Worm (Caenorhabditis elegans) whole organism, L3 larva: ENCODE results near the gene try-3.

Experiments
- R02D3.7 ChIP-seq: fragments of 150-350 bp; optimal IDR thresholded peaks from 2 replicates; lab custom pipeline; 2014; ENCODE audit warnings: missing biosample characterization, missing genetic modification characterization
- ZK546.5 ChIP-seq: sonication (generic microtip); optimal IDR thresholded peaks from 2 replicates; lab custom pipeline; 2017; ENCODE audit warnings: missing biosample characterization, missing genetic modification characterization
- aly-2 ChIP-seq: fragments of 150-350 bp; optimal IDR thresholded peaks from 2 replicates; lab custom pipeline; 2014; ENCODE audit warnings: missing biosample characterization, missing genetic modification characterization
- ama-1 ChIP-seq: fragments of 150-350 bp; optimal IDR thresholded peaks from 2 replicates; lab custom pipeline; 2018
- ceh-16 ChIP-seq: sonication (generic microtip); optimal IDR thresholded peaks from 2 replicates; lab custom pipeline; 2017; ENCODE audit warnings: missing biosample characterization, missing genetic modification characterization
- ceh-82 ChIP-seq: fragments of 150-350 bp; optimal IDR thresholded peaks from 2 replicates; lab custom pipeline; 2014; ENCODE audit warnings: missing biosample characterization, missing genetic modification characterization
- daf-12 ChIP-seq: fragments of 150-350 bp; optimal IDR thresholded peaks from 2 replicates; lab custom pipeline; 2014; ENCODE audit warnings: missing biosample characterization, missing genetic modification reagents, missing genetic modification characterization
- egl-5 ChIP-seq: fragments of 150-350 bp; optimal IDR thresholded peaks from 2 replicates; lab custom pipeline; 2017; ENCODE audit warnings: missing biosample characterization, missing genetic modification reagents, missing genetic modification characterization, inconsistent platforms
- elt-2 ChIP-seq: sonication (generic microtip); optimal IDR thresholded peaks from 2 replicates; lab custom pipeline; 2016; ENCODE audit warnings: missing genetic modification reagents, mild to moderate bottlenecking, missing genetic modification characterization, missing compliant biosample characterization
- elt-3 ChIP-seq, 3 experiments: fragments of 150-350 bp in 1 of 3; sonication (generic microtip) in 2 of 3; optimal IDR thresholded peaks; 2 replicates in 2 of 3; 4 replicates in 1 of 3; lab custom pipeline; 2014 to 2017; ENCODE audit warnings: missing biosample characterization in 3 of 3, missing genetic modification characterization in 3 of 3
- eor-1 ChIP-seq, 2 experiments: fragments of 150-350 bp; optimal IDR thresholded peaks; 2 replicates each; lab custom pipeline; 2014 to 2018; ENCODE audit warnings: missing biosample characterization in 2 of 2, missing genetic modification characterization in 2 of 2
- fkh-2 ChIP-seq: fragments of 150-350 bp; optimal IDR thresholded peaks from 2 replicates; lab custom pipeline; 2014; ENCODE audit warnings: missing biosample characterization, missing genetic modification reagents, missing genetic modification characterization
- fos-1 ChIP-seq: fragments of 150-350 bp; optimal IDR thresholded peaks from 2 replicates; lab custom pipeline; 2014; ENCODE audit warnings: missing biosample characterization, missing genetic modification characterization
- hmg-11 ChIP-seq: sonication (generic microtip); optimal IDR thresholded peaks from 2 replicates; lab custom pipeline; 2016; ENCODE audit warnings: missing genetic modification characterization, missing compliant biosample characterization
- jun-1 ChIP-seq: fragments of 150-350 bp; optimal IDR thresholded peaks from 2 replicates; lab custom pipeline; 2014; ENCODE audit warnings: missing biosample characterization, missing genetic modification reagents, missing genetic modification characterization
- lin-15B ChIP-seq: fragments of 150-350 bp; optimal IDR thresholded peaks from 2 replicates; lab custom pipeline; 2014; ENCODE audit warnings: missing biosample characterization, missing genetic modification characterization
- lin-39 ChIP-seq: fragments of 150-350 bp; optimal IDR thresholded peaks from 2 replicates; lab custom pipeline; 2018; ENCODE audit warnings: missing biosample characterization, missing genetic modification reagents, missing genetic modification characterization
- mml-1 ChIP-seq: fragments of 150-350 bp; sonication (generic microtip); optimal IDR thresholded peaks from 3 replicates; lab custom pipeline; 2014; ENCODE audit warnings: missing biosample characterization, missing genetic modification characterization
- nfya-1 ChIP-seq: sonication (generic microtip); optimal IDR thresholded peaks from 2 replicates; lab custom pipeline; 2017; ENCODE audit warnings: missing genetic modification characterization, mild to moderate bottlenecking, missing compliant biosample characterization, antibody characterized with exemption, moderate library complexity; ENCODE audit not compliant: insufficient read depth
- nhr-11 ChIP-seq: fragments of 150-350 bp; optimal IDR thresholded peaks from 2 replicates; lab custom pipeline; 2014; ENCODE audit warnings: missing biosample characterization, missing genetic modification characterization
- nhr-12 ChIP-seq: fragments of 150-350 bp; optimal IDR thresholded peaks from 2 replicates; lab custom pipeline; 2014; ENCODE audit warnings: missing biosample characterization, missing genetic modification characterization
- nhr-23 ChIP-seq: fragments of 150-350 bp; optimal IDR thresholded peaks from 2 replicates; lab custom pipeline; 2014; ENCODE audit warnings: missing biosample characterization, missing genetic modification reagents, missing genetic modification characterization
- nhr-28 ChIP-seq: fragments of 150-350 bp; optimal IDR thresholded peaks from 2 replicates; lab custom pipeline; 2014; ENCODE audit warnings: missing biosample characterization, missing genetic modification characterization
- nhr-43 ChIP-seq: sonication (generic microtip); optimal IDR thresholded peaks from 2 replicates; lab custom pipeline; 2016; ENCODE audit warnings: mild to moderate bottlenecking, missing genetic modification characterization, missing compliant biosample characterization; ENCODE audit not compliant: poor library complexity, severe bottlenecking
- nhr-76 ChIP-seq: fragments of 150-350 bp; sonication (generic microtip); optimal IDR thresholded peaks from 5 replicates; lab custom pipeline; 2014; ENCODE audit warnings: missing biosample characterization, missing genetic modification characterization
- nhr-77 ChIP-seq: fragments of 150-350 bp; optimal IDR thresholded peaks from 2 replicates; lab custom pipeline; 2014; ENCODE audit warnings: missing biosample characterization, missing genetic modification characterization
- pha-4 ChIP-seq: fragments of 150-350 bp; optimal IDR thresholded peaks from 2 replicates; lab custom pipeline; 2014; ENCODE audit warnings: missing biosample characterization, missing genetic modification reagents, missing genetic modification characterization
- pqm-1 ChIP-seq: fragments of 150-350 bp; optimal IDR thresholded peaks from 2 replicates; lab custom pipeline; 2017; ENCODE audit warnings: missing biosample characterization, missing genetic modification characterization, inconsistent platforms
- sea-2 ChIP-seq: fragments of 150-350 bp; sonication (generic microtip); optimal IDR thresholded peaks from 4 replicates; lab custom pipeline; 2014; ENCODE audit warnings: missing biosample characterization, missing genetic modification reagents, missing genetic modification characterization
- skn-1 ChIP-seq: fragments of 150-350 bp; optimal IDR thresholded peaks from 2 replicates; lab custom pipeline; 2014; ENCODE audit warnings: missing biosample characterization, missing genetic modification characterization
- snpc-4 ChIP-seq: fragments of 150-350 bp; optimal IDR thresholded peaks from 2 replicates; lab custom pipeline; 2014; ENCODE audit warnings: missing biosample characterization, missing genetic modification characterization
- tbx-2 ChIP-seq: sonication (generic microtip); optimal IDR thresholded peaks from 2 replicates; lab custom pipeline; 2016; ENCODE audit warnings: mild to moderate bottlenecking, missing genetic modification characterization, missing compliant biosample characterization
- unc-39 ChIP-seq: sonication (generic microtip); optimal IDR thresholded peaks from 4 replicates; lab custom pipeline; 2017; ENCODE audit warnings: missing biosample characterization, missing genetic modification characterization
- unc-62 ChIP-seq: fragments of 150-350 bp; sonication (generic microtip); optimal IDR thresholded peaks from 4 replicates; lab custom pipeline; 2014; ENCODE audit warnings: missing biosample characterization, missing genetic modification reagents, missing genetic modification characterization
- zag-1 ChIP-seq: fragments of 150-350 bp; optimal IDR thresholded peaks from 2 replicates; lab custom pipeline; 2014; ENCODE audit warnings: missing biosample characterization, missing genetic modification characterization
- ztf-4 ChIP-seq: fragments of 150-350 bp; optimal IDR thresholded peaks from 2 replicates; lab custom pipeline; 2014; ENCODE audit warnings: missing biosample characterization, missing genetic modification characterization

Gene try-3

DNA sequence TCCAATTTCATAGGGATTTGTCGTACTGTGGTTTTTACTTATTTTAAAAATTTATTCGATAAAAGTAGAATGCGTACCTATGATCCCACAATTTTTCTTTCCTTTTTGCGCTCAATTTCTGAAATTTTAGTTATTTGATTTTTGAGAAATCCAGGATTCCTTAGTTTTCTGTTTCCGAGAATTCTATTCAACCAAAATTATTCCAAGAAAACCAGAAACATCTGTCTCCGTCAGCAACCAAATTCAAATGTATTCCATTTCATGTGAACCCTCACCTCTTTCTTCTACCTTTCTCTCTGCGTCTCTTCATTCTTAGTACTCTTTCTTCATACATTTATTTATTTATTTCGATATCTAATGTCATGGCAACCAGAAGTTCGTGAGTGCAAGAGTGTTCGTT, 45.2 kb upstream of the try-3 start:
- TF ChIP-seq ama-1, result no peak

DNA sequence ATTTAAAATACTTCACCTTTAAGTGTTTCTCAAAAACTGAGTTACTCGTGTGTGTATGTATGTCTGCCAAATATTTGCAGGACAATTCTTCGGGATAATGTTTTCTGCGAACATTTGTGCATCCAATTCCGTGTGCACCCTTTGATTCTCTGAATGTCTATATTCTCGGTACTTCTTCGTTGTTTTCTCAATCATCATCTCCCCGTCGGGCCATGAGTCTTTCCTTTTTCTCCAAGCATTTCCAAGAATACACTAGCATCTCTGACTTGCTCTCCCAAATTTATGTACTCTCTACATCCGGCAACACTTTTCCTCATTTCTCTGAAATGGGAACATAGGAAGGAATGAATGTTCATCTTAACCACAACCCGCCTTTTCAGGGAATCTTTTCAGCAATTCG, 42.3 kb upstream of the try-3 start:
- TF ChIP-seq nhr-12 (tag; lab: Kevin White, UChicago), result no peak
- no peak for TF ChIP-seq ceh-82
- TF ChIP-seq unc-62 (GFP tag; lab: Kevin White, UChicago), result no peak
- no peak for TF ChIP-seq aly-2 (tag; lab: Kevin White, UChicago)
- peak; percentile 67 for TF ChIP-seq tbx-2 (tag; lab: Kevin White, UChicago)
- no peak for TF ChIP-seq ztf-4
- TF ChIP-seq hmg-11 (tag; lab: Kevin White, UChicago), result no peak
- TF ChIP-seq pqm-1, result no peak
- TF ChIP-seq eor-1 (tag; optimal IDR thresholded peaks at IDR 0.05; lab: Kevin White, UChicago), result no peak
- TF ChIP-seq nhr-76, result no peak
- TF ChIP-seq elt-3 (tag; optimal IDR thresholded peaks at IDR 0.05; lab: Kevin White, UChicago), result no peak
- no peak for TF ChIP-seq lin-15B (tag; lab: Kevin White, UChicago)
- no peak for TF ChIP-seq nhr-43 (tag; lab: Kevin White, UChicago)
- TF ChIP-seq jun-1 (tag; lab: Kevin White, UChicago), result no peak
- peak; percentile 13 for TF ChIP-seq snpc-4 (tag; lab: Kevin White, UChicago)
- no peak for TF ChIP-seq nhr-77 (tag; lab: Kevin White, UChicago)
- TF ChIP-seq fos-1, result no peak
- TF ChIP-seq lin-39 (tag; lab: Kevin White, UChicago), result peak; percentile 13
- TF ChIP-seq mml-1, result no peak
- TF ChIP-seq egl-5 (tag; lab: Kevin White, UChicago), result no peak
- peak; percentile 44 for TF ChIP-seq nfya-1
- no peak for TF ChIP-seq ceh-16 (tag; lab: Kevin White, UChicago)
- TF ChIP-seq nhr-23 (tag; lab: Kevin White, UChicago), result no peak
- no peak for TF ChIP-seq pha-4
- TF ChIP-seq nhr-11 (tag; lab: Kevin White, UChicago), result peak; percentile 81
- TF ChIP-seq, all 47 proteins: peak for 5

DNA sequence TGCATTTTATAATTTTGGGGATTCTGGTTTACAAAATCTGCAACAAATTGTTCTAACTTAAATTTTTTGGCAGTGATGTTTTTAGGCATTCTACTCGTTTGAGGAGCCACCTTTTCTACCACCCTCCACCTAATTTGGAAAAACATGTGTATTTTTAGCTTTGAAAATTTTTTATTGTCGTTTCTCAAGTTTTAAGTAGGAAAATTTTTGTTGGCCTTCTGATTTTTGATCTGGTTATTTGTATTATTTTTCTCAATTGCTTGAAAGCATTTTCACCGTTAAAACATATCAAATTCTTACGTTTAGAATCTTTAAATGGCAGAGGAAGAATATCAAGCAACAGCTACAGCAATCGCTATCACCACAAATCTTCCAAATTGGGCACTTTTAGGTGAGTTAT, 39.1 kb upstream of the try-3 start, which contains the start of gene C01G5.7:
Gene C01G5.7, plus strand, starts transcription at position 301 of the 400 bp plus-strand sequence.
- no peak for TF ChIP-seq zag-1 (tag; lab: Kevin White, UChicago)
- no peak for TF ChIP-seq lin-39 (tag; lab: Kevin White, UChicago)
- TF ChIP-seq nhr-77 (tag; lab: Kevin White, UChicago), result no peak
- no peak for TF ChIP-seq ama-1
- TF ChIP-seq daf-12 (tag; lab: Kevin White, UChicago), result no peak
- no peak for TF ChIP-seq unc-39 (tag; lab: Kevin White, UChicago)
- no peak for TF ChIP-seq ceh-82
- TF ChIP-seq R02D3.7, result no peak
- no peak for TF ChIP-seq hmg-11 (tag; lab: Kevin White, UChicago)
- no peak for TF ChIP-seq ztf-4
- no peak for TF ChIP-seq skn-1 (tag; lab: Kevin White, UChicago)
- no peak for TF ChIP-seq fkh-2
- no peak for TF ChIP-seq fos-1
- TF ChIP-seq ZK546.5 (tag; lab: Kevin White, UChicago), result no peak
- no peak for TF ChIP-seq egl-5 (tag; lab: Kevin White, UChicago)
- no peak for TF ChIP-seq nhr-28 (tag; lab: Kevin White, UChicago)
- TF ChIP-seq jun-1 (tag; lab: Kevin White, UChicago), result no peak
- no peak for TF ChIP-seq nhr-76

DNA sequence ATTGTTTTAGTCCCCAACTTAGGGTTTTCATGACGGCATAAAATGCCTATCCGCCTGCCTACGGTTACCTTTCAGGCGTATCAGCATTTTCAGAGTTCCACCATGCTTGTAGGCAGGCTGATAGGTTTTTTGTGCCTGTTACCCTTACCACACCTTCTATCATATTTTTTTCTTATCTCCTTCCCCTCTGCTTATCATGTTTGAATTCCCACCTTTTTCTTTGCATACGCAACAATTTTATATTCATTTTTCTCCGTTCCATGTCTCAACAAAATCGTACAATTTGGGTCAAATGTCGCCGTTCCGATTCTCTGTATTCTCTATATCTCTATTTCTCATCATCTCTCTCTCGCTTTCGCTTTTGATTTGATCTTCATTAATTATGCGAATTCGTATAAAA, 37.4 kb upstream of the try-3 start, which contains the start of gene C01G5.9:
Gene C01G5.9, plus strand, starts transcription at position 301 of the 400 bp plus-strand sequence.
- TF ChIP-seq unc-39 (tag; lab: Kevin White, UChicago), result no peak
- no peak for TF ChIP-seq snpc-4 (tag; lab: Kevin White, UChicago)
- TF ChIP-seq lin-39 (tag; lab: Kevin White, UChicago), result no peak
- TF ChIP-seq pha-4, result no peak
- peak; percentile 37 for TF ChIP-seq nhr-23 (tag; lab: Kevin White, UChicago)
- no peak for TF ChIP-seq sea-2
- peak; percentile 31 for TF ChIP-seq elt-2
- no peak for TF ChIP-seq nhr-76
